Worm (Caenorhabditis elegans): Measurements from ENCODE around the gene D1086.21.

D1086.21 gene

DNA sequence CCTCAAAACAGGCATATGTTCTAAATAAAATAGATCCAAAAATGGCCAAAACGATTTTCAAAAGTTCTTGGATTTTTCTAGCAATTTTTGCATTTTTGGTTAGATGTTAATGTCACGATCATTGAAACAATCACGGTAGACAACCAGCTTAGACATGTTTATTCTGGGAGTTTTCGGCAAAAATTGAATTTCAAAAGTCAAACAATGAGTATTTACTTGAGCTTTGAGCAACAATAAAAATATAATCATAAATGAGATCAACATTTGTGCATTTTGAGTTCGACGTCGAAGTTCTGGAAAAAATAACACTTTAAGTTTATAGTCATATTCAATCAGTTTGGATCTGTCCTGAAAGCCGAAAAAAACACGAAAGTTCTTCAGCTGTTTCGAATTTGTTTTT is 38.3 kb upstream of the D1086.21 start, which contains the start of gene T08G5.2:
Gene T08G5.2, minus strand, starts transcription at position 101 of the 400 bp plus-strand sequence.
- TF ChIP-seq K09A11.1 (tag; optimal IDR thresholded peaks at IDR 0.05; ENCODE audit: insufficient read depth) (no peak), sdc-2 (tag; optimal IDR thresholded peaks at IDR 0.05) (no peak), nhr-232 (tag; optimal IDR thresholded peaks at IDR 0.05) (no peak), unc-3 (GFP tag; conservative IDR thresholded peaks at IDR 0.05) (no peak), unc-3 (tag; optimal IDR thresholded peaks at IDR 0.05) (no peak), mec-3 (tag; optimal IDR thresholded peaks at IDR 0.05; ENCODE audit: borderline replicate concordance) (no peak), C38D4.7 (GFP tag; optimal IDR thresholded peaks at IDR 0.05) (no peak), dve-1 (tag; optimal IDR thresholded peaks at IDR 0.05) (no peak), tbx-7 (tag; optimal IDR thresholded peaks at IDR 0.05) (no peak), madf-2 (tag; optimal IDR thresholded peaks at IDR 0.05) (no peak), hlh-8 (tag; optimal IDR thresholded peaks at IDR 0.05) (no peak), ceh-45 (GFP tag; IDR thresholded peaks at IDR 0.05) (no peak), sox-4 (tag; optimal IDR thresholded peaks at IDR 0.05) (no peak)

DNA sequence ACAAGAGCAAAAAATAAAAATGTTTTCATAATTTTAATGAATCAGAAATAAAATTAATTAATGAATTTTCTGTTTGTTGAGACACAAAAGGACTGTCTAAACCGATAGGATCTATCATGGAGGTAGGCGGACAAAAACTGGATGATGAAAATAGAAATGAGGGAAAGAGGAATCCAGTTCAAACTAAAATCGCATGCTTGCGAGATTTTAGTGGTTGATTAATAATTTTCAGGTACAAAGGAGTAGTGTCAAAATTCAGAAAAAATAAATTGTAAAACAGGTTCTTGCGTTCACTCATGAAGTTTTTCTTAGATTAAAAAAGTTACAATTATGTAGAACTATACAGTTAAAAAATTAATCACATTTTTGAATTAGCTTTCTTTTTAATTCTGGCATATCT is 37.1 kb upstream of the D1086.21 start, which contains the start of gene T08G5.3:
Gene T08G5.3, minus strand, starts transcription at position 101 of the 400 bp plus-strand sequence.
- TF ChIP-seq ceh-48 (tag; optimal IDR thresholded peaks at IDR 0.05) (no peak), ahr-1 (tag; optimal IDR thresholded peaks at IDR 0.05) (no peak), hlh-8 (tag; optimal IDR thresholded peaks at IDR 0.05) (no peak), unc-3 (GFP tag; conservative IDR thresholded peaks at IDR 0.05) (no peak), unc-3 (tag; optimal IDR thresholded peaks at IDR 0.05) (no peak), sox-4 (tag; optimal IDR thresholded peaks at IDR 0.05) (no peak), C08G9.2 (tag; optimal IDR thresholded peaks at IDR 0.05) (no peak), pax-1 (tag; optimal IDR thresholded peaks at IDR 0.05) (no peak), ceh-2 (tag; optimal IDR thresholded peaks at IDR 0.05) (no peak), madf-2 (tag; optimal IDR thresholded peaks at IDR 0.05) (no peak), lim-6 (tag; optimal IDR thresholded peaks at IDR 0.05) (no peak), ttx-3 (tag; optimal IDR thresholded peaks at IDR 0.05) (no peak), fkh-6 (tag; optimal IDR thresholded peaks at IDR 0.05) (no peak), sox-2 (GFP tag; IDR thresholded peaks at IDR 0.05) (no peak), elt-4 (tag; optimal IDR thresholded peaks at IDR 0.05) (no peak), ama-1 (optimal IDR thresholded peaks at IDR 0.05) (no peak), ztf-16 (tag; optimal IDR thresholded peaks at IDR 0.05) (no peak)

DNA sequence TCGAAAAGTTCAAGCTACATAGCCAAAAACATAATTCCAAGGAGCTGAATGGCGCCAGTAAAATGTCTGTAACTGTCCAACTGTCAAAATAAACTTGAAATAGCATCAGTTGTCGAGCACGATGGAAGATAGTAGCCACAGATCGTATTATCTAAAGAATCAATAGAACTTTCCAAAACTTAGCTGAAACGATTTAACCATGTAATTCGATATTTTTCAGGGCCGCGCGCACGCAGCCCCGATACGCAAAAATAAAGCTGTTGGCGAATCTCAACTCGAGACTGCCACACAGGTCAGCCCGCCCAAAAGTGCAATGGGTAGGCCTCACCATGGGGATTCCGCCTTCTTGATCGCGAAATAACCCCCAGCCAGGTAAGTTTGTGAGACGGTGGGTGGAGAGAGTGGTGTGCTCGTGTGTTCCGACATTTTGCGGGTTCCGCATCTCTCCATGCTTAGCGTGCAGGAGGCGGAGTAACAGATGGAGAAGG is 36.2 kb upstream of the D1086.21 start:
- TF ChIP-seq elt-4 (tag; optimal IDR thresholded peaks at IDR 0.05) (no peak), pha-2 (tag; optimal IDR thresholded peaks at IDR 0.05) (no peak), ama-1 (optimal IDR thresholded peaks at IDR 0.05) (peak; percentile 76)

DNA sequence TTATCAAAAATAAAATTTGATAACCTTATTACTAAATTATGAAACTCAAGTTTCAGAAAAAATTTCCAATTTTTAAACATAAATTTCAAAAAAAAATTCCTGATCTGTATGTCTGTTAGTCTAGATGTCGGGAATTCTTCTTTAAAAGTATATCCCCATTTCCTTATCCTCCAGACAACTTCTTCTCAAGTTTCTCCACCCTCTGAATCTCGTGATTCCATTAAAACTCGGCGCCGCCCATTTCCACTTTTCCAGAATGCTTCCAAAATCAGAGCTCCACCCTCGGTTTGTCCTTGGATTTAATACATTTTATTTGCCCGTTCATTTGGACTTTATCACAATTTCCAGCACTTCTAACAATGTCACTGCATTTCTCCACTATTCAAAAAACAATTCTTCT is 30.9 kb upstream of the D1086.21 start, which contains the start of gene ins-10:
Gene ins-10, plus strand, starts transcription at position 301 of the 400 bp plus-strand sequence.
- TF ChIP-seq C38D4.7 (GFP tag; optimal IDR thresholded peaks at IDR 0.05), result no peak
- TF ChIP-seq pha-4 (tag; optimal IDR thresholded peaks at IDR 0.05), result no peak
- TF ChIP-seq ceh-30 (tag; optimal IDR thresholded peaks at IDR 0.05), result no peak
- no peak for TF ChIP-seq hlh-30 (tag; optimal IDR thresholded peaks at IDR 0.05; ENCODE audit: insufficient read depth)
- no peak for TF ChIP-seq gmeb-2 (tag; optimal IDR thresholded peaks at IDR 0.05)
- TF ChIP-seq ceh-22 (tag; optimal IDR thresholded peaks at IDR 0.05), result no peak
- TF ChIP-seq sox-2 (GFP tag; IDR thresholded peaks at IDR 0.05), result no peak
- no peak for TF ChIP-seq hlh-8 (tag; optimal IDR thresholded peaks at IDR 0.05)
- no peak for TF ChIP-seq unc-3 (GFP tag; conservative IDR thresholded peaks at IDR 0.05)
- TF ChIP-seq unc-3 (tag; optimal IDR thresholded peaks at IDR 0.05), result no peak
- no peak for TF ChIP-seq ceh-14 (tag; optimal IDR thresholded peaks at IDR 0.05)
- no peak for TF ChIP-seq elt-4 (tag; optimal IDR thresholded peaks at IDR 0.05)
- no peak for TF ChIP-seq ceh-19 (GFP tag; optimal IDR thresholded peaks at IDR 0.05)
- no peak for TF ChIP-seq lim-6 (tag; optimal IDR thresholded peaks at IDR 0.05)
- TF ChIP-seq Y22D7AL.16 (tag; optimal IDR thresholded peaks at IDR 0.05), result no peak
- no peak for TF ChIP-seq ceh-31 (tag; optimal IDR thresholded peaks at IDR 0.05)
- no peak for TF ChIP-seq hlh-13 (GFP tag; optimal IDR thresholded peaks at IDR 0.05)
- no peak for TF ChIP-seq ceh-6 (GFP tag; optimal IDR thresholded peaks at IDR 0.05)

Data from whole organism, late embryonic.